ENCODE assay signal across 5 fruit fly cellular contexts in the genomic region with DNA sequence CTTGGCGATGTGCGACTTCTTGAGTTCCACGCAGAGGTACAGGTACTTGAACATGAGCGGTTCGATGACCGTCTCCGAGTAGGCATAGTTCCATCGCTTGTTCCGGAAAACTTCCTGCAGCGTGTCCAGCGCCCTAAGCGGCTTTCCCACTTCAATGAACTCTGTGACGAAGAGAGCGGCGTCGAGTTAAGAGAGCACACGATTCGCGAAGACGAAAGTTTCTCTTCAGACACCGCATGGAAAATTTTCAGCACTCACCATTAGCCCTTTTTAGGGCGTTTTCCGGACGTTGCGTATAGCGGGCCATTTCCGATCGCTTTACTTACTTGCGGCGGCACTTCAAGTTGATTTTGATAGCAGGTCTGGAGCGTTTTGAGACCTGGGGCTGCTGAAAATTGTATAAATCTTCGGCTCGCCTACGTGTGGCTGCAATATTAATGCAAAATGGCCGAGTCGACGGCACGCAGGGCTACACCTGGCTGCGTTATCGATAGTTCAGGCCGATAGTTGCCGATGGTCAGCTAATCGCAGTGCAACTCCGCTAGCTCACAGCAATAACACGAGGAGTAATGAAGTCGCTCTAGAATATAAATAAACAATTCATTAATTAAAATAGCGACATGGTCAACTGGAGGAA.
TF ChIP-seq lines count a peak whose summit lies in the region.

TSS of gene eIF3a (minus strand) at position 455 of the 637 bp plus-strand sequence.
TSS of gene CG1074 (plus strand) at position 525 of the 637 bp plus-strand sequence.

TF ChIP-seq in whole organism, adult, 20 proteins besides CTCF, POLR2A, EP300 and RAD21 (continued from another document):
- TF ChIP-seq Clk (GFP tag; optimal IDR thresholded peaks at IDR 0.05; lab: Kevin White, UChicago) (peak; percentile 57), CG7045 (GFP tag; optimal IDR thresholded peaks at IDR 0.05; lab: Kevin White, UChicago) (peak; percentile 61), toe (GFP tag; optimal IDR thresholded peaks at IDR 0.05; lab: Kevin White, UChicago) (no peak), Crg-1 (GFP tag; optimal IDR thresholded peaks at IDR 0.05; lab: Kevin White, UChicago) (peak; percentile 64)

TF ChIP-seq in whole organism, embryonic, 481 proteins besides CTCF, POLR2A, EP300 and RAD21 (continued from another document and continues in another):
- no peak for TF ChIP-seq dati (GFP tag; IDR thresholded peaks at IDR 0.05; lab: Robert Waterston, UW)
- peak; percentile 93 for TF ChIP-seq sna (GFP tag; IDR thresholded peaks at IDR 0.05; lab: Robert Waterston, UW; ENCODE audit: partially characterized antibody)
- TF ChIP-seq CG17912 (GFP tag; optimal IDR thresholded peaks at IDR 0.05; lab: Kevin White, UChicago), result peak; percentile 75
- TF ChIP-seq CG6813 (GFP tag; optimal IDR thresholded peaks at IDR 0.05; lab: Kevin White, UChicago), result no peak
- TF ChIP-seq dysf (GFP tag; IDR thresholded peaks at IDR 0.05; lab: Robert Waterston, UW), result peak; percentile 40; the same call in 1 of the 3 replicates
- TF ChIP-seq NfI (GFP tag; optimal IDR thresholded peaks at IDR 0.05; lab: Kevin White, UChicago), result peak; percentile 77
- TF ChIP-seq CG6683 (GFP tag; optimal IDR thresholded peaks at IDR 0.05; lab: Kevin White, UChicago), result peak; percentile 43
- peak; percentile 81 for TF ChIP-seq CG3847 (GFP tag; IDR thresholded peaks at IDR 0.05; lab: Robert Waterston, UW)
- TF ChIP-seq odd (GFP tag; optimal IDR thresholded peaks at IDR 0.05; lab: Kevin White, UChicago), result peak; percentile 67
- peak; percentile 75 for TF ChIP-seq Dad (GFP tag; optimal IDR thresholded peaks at IDR 0.05; lab: Kevin White, UChicago)
- TF ChIP-seq crc (GFP tag; optimal IDR thresholded peaks at IDR 0.05; lab: Kevin White, UChicago), result no peak
- peak; percentile 40 for TF ChIP-seq CG13424 (tag; optimal IDR thresholded peaks at IDR 0.05; lab: Kevin White, UChicago)
- peak; percentile 47 for TF ChIP-seq CG1647 (GFP tag; optimal IDR thresholded peaks at IDR 0.05; lab: Kevin White, UChicago)
- no peak for TF ChIP-seq Rx (GFP tag; IDR thresholded peaks at IDR 0.05; lab: Robert Waterston, UW)
- no peak for TF ChIP-seq Dip2 (GFP tag; IDR thresholded peaks at IDR 0.05; lab: Robert Waterston, UW)
- peak; percentile 86 for TF ChIP-seq Rfx (GFP tag; IDR thresholded peaks at IDR 0.05; lab: Robert Waterston, UW)
- TF ChIP-seq gro (GFP tag; optimal IDR thresholded peaks at IDR 0.05; lab: Kevin White, UChicago), result peak; percentile 75
- TF ChIP-seq slp2 (GFP tag; optimal IDR thresholded peaks at IDR 0.05; lab: Kevin White, UChicago), result peak; percentile 35
- no peak for TF ChIP-seq tx (GFP tag; optimal IDR thresholded peaks at IDR 0.05; lab: Kevin White, UChicago)
- TF ChIP-seq D19B (GFP tag; optimal IDR thresholded peaks at IDR 0.05; lab: Kevin White, UChicago), result no peak
- peak; percentile 35 for TF ChIP-seq CG5245 (GFP tag; optimal IDR thresholded peaks at IDR 0.05; lab: Kevin White, UChicago)
- TF ChIP-seq CG17612 (GFP tag; IDR thresholded peaks at IDR 0.05; lab: Robert Waterston, UW), result no peak
- TF ChIP-seq sens-2 (GFP tag; IDR thresholded peaks at IDR 0.05; lab: Robert Waterston, UW), result no peak
- TF ChIP-seq CG34376 (GFP tag; optimal IDR thresholded peaks at IDR 0.05; lab: Kevin White, UChicago), result peak; percentile 89
- TF ChIP-seq Aef1 (GFP tag; IDR thresholded peaks at IDR 0.05; lab: Robert Waterston, UW), result no peak
- TF ChIP-seq CG15479 (GFP tag; optimal IDR thresholded peaks at IDR 0.05; lab: Kevin White, UChicago), result peak; percentile 13
- TF ChIP-seq dmrt99B (tag; optimal IDR thresholded peaks at IDR 0.05; lab: Kevin White, UChicago), result no peak
- no peak for TF ChIP-seq grn (GFP tag; optimal IDR thresholded peaks at IDR 0.05; lab: Kevin White, UChicago)
- TF ChIP-seq CG9817 (tag; optimal IDR thresholded peaks at IDR 0.05; lab: Kevin White, UChicago), result peak; percentile 51
- TF ChIP-seq ab (GFP tag; optimal IDR thresholded peaks at IDR 0.05; lab: Kevin White, UChicago), result no peak

TF ChIP-seq in whole organism, prepupa, 60 proteins besides CTCF, POLR2A, EP300 and RAD21 (continued from another document and continues in another):
- no peak for TF ChIP-seq achi (GFP tag; optimal IDR thresholded peaks at IDR 0.05; lab: Kevin White, UChicago)
- TF ChIP-seq Eip78C (GFP tag; lab: Kevin White, UChicago), result peak; percentile 87
- no peak for TF ChIP-seq Smox (GFP tag; optimal IDR thresholded peaks at IDR 0.05; lab: Kevin White, UChicago)
- TF ChIP-seq CG6163 (GFP tag; IDR thresholded peaks at IDR 0.05; lab: Robert Waterston, UW), result peak; percentile 77; the same call in 2 of the 3 replicates
- no peak for TF ChIP-seq CG6792 (GFP tag; optimal IDR thresholded peaks at IDR 0.05; lab: Kevin White, UChicago)
- TF ChIP-seq pdm3 (GFP tag; optimal IDR thresholded peaks at IDR 0.05; lab: Kevin White, UChicago), result no peak
- no peak for TF ChIP-seq CG32006 (GFP tag; optimal IDR thresholded peaks at IDR 0.05; lab: Kevin White, UChicago)
- no peak for TF ChIP-seq Gug (GFP tag; IDR thresholded peaks at IDR 0.05; lab: Robert Waterston, UW)
- no peak for TF ChIP-seq Ets21C (GFP tag; optimal IDR thresholded peaks at IDR 0.05; lab: Kevin White, UChicago)
- TF ChIP-seq Sox15 (GFP tag; optimal IDR thresholded peaks at IDR 0.05; lab: Kevin White, UChicago), result peak; percentile 7
- no peak for TF ChIP-seq dsx (GFP tag; optimal IDR thresholded peaks at IDR 0.05; lab: Kevin White, UChicago; ENCODE audit: poor library complexity, severe bottlenecking)
- no peak for TF ChIP-seq CG11294 (GFP tag; IDR thresholded peaks at IDR 0.05; lab: Robert Waterston, UW)
- no peak for TF ChIP-seq CG11902 (GFP tag; optimal IDR thresholded peaks at IDR 0.05; lab: Kevin White, UChicago)
- TF ChIP-seq Eip75B (GFP tag; optimal IDR thresholded peaks at IDR 0.05; lab: Kevin White, UChicago), result no peak
- no peak for TF ChIP-seq CG16779 (tag; optimal IDR thresholded peaks at IDR 0.05; lab: Kevin White, UChicago)
- no peak for TF ChIP-seq CG9139 (GFP tag; optimal IDR thresholded peaks at IDR 0.05; lab: Kevin White, UChicago)
- no peak for TF ChIP-seq net (GFP tag; optimal IDR thresholded peaks at IDR 0.05; lab: Kevin White, UChicago)
- TF ChIP-seq Eip93F (GFP tag; optimal IDR thresholded peaks at IDR 0.05; lab: Kevin White, UChicago), result no peak
- TF ChIP-seq acj6 (GFP tag; optimal IDR thresholded peaks at IDR 0.05; lab: Kevin White, UChicago), result no peak
- TF ChIP-seq CG3919 (GFP tag; optimal IDR thresholded peaks at IDR 0.05; lab: Kevin White, UChicago), result no peak
- no peak for TF ChIP-seq Sox102F (GFP tag; optimal IDR thresholded peaks at IDR 0.05; lab: Kevin White, UChicago)
- no peak for TF ChIP-seq CG4318 (GFP tag; optimal IDR thresholded peaks at IDR 0.05; lab: Kevin White, UChicago)
- TF ChIP-seq CG11762 (GFP tag; optimal IDR thresholded peaks at IDR 0.05; lab: Kevin White, UChicago; ENCODE audit: insufficient read depth), result no peak
- TF ChIP-seq svp (GFP tag; lab: Kevin White, UChicago), result no peak
- no peak for TF ChIP-seq eg (GFP tag; IDR thresholded peaks at IDR 0.05; lab: Robert Waterston, UW)
- no peak for TF ChIP-seq CG8319 (GFP tag; optimal IDR thresholded peaks at IDR 0.05; lab: Kevin White, UChicago)
- no peak for TF ChIP-seq CG8632 (GFP tag; optimal IDR thresholded peaks at IDR 0.05; lab: Kevin White, UChicago)
- no peak for TF ChIP-seq CG15336 (GFP tag; IDR thresholded peaks at IDR 0.05; lab: Robert Waterston, UW)
- TF ChIP-seq salr (GFP tag; optimal IDR thresholded peaks at IDR 0.05; lab: Kevin White, UChicago), result peak in 1 of 2 experiments; percentile 19
- no peak for TF ChIP-seq cyc (GFP tag; optimal IDR thresholded peaks at IDR 0.05; lab: Kevin White, UChicago)
- TF ChIP-seq CG8119 (GFP tag; IDR thresholded peaks at IDR 0.05; lab: Robert Waterston, UW), result no peak
- TF ChIP-seq CG7368 (GFP tag; optimal IDR thresholded peaks at IDR 0.05; lab: Kevin White, UChicago), result no peak
- TF ChIP-seq Met (GFP tag; optimal IDR thresholded peaks at IDR 0.05; lab: Kevin White, UChicago), result no peak

TF ChIP-seq in whole organism, pupa, 21 proteins besides CTCF, POLR2A, EP300 and RAD21 (continued from another document):
- peak; percentile 33 for TF ChIP-seq gl (tag; optimal IDR thresholded peaks at IDR 0.05; lab: Kevin White, UChicago)
- peak; percentile 49 for TF ChIP-seq CG15710 (tag; optimal IDR thresholded peaks at IDR 0.05; lab: Kevin White, UChicago)
- no peak for TF ChIP-seq CG8159 (tag; optimal IDR thresholded peaks at IDR 0.05; lab: Kevin White, UChicago)
TF ChIP-seq in whole organism, pupa: peak in this region for 9.

TF ChIP-seq in whole organism, wandering third instar larva, 38 proteins besides CTCF, POLR2A, EP300 and RAD21 (continued from another document):
- no peak for TF ChIP-seq Dfd (GFP tag; optimal IDR thresholded peaks at IDR 0.05; lab: Kevin White, UChicago)
- TF ChIP-seq tai (GFP tag; optimal IDR thresholded peaks at IDR 0.05; lab: Kevin White, UChicago), result no peak
- peak; percentile 49 for TF ChIP-seq CG9705 (GFP tag; optimal IDR thresholded peaks at IDR 0.05; lab: Kevin White, UChicago)
- peak; percentile 78 for TF ChIP-seq Myc (optimal IDR thresholded peaks at IDR 0.05; lab: Kevin White, UChicago)
- TF ChIP-seq foxo (GFP tag; optimal IDR thresholded peaks at IDR 0.05; lab: Kevin White, UChicago), result peak in 1 of 2 experiments; percentile 12
- no peak for TF ChIP-seq CrebA (GFP tag; optimal IDR thresholded peaks at IDR 0.05; lab: Kevin White, UChicago; ENCODE audit: borderline replicate concordance)
- TF ChIP-seq ey (GFP tag; optimal IDR thresholded peaks at IDR 0.05; lab: Kevin White, UChicago), result peak; percentile 51
- peak; percentile 47 for TF ChIP-seq Dif (GFP tag; optimal IDR thresholded peaks at IDR 0.05; lab: Kevin White, UChicago; ENCODE audit: partially characterized antibody)
- TF ChIP-seq jim (GFP tag; optimal IDR thresholded peaks at IDR 0.05; lab: Kevin White, UChicago), result no peak
- TF ChIP-seq lola (GFP tag; optimal IDR thresholded peaks at IDR 0.05; lab: Kevin White, UChicago), result no peak
- no peak for TF ChIP-seq GATAd (GFP tag; optimal IDR thresholded peaks at IDR 0.05; lab: Kevin White, UChicago)
- no peak for TF ChIP-seq CG32264 (GFP tag; optimal IDR thresholded peaks at IDR 0.05; lab: Kevin White, UChicago)
- TF ChIP-seq rgr (GFP tag; optimal IDR thresholded peaks at IDR 0.05; lab: Kevin White, UChicago), result peak; percentile 80
- TF ChIP-seq Sp1 (GFP tag; optimal IDR thresholded peaks at IDR 0.05; lab: Kevin White, UChicago), result peak; percentile 73
- TF ChIP-seq h (GFP tag; optimal IDR thresholded peaks at IDR 0.05; lab: Kevin White, UChicago), result peak; percentile 81
- peak; percentile 61 for TF ChIP-seq HLH106 (tag; optimal IDR thresholded peaks at IDR 0.05; lab: Kevin White, UChicago)
- peak; percentile 98 for TF ChIP-seq Hr83 (GFP tag; optimal IDR thresholded peaks at IDR 0.05; lab: Kevin White, UChicago; ENCODE audit: poor library complexity, severe bottlenecking)
- TF ChIP-seq OdsH (GFP tag; optimal IDR thresholded peaks at IDR 0.05; lab: Kevin White, UChicago), result peak; percentile 74
